Worm (Caenorhabditis elegans): ENCODE data around the gene C34D4.10.

- TF ChIP-seq T22C8.4 (GFP tag; IDR thresholded peaks at IDR 0.05), result no peak
- no peak for TF ChIP-seq ztf-23 (GFP tag; IDR thresholded peaks at IDR 0.05)
These were observed 36.9 kb upstream of the C34D4.10 start for ce11 chrIV:7158161-7158560.
